Worm (Caenorhabditis elegans) whole organism, L4 larva: Measurements from ENCODE around the gene efhc-1.

Experiments
- F10B5.3 ChIP-seq: sonication (generic microtip); optimal IDR thresholded peaks from 2 replicates; lab custom pipeline; 2016; ENCODE audit warnings: mild to moderate bottlenecking, missing genetic modification characterization, missing compliant biosample characterization
- F37D6.2 ChIP-seq: sonication (generic microtip); optimal IDR thresholded peaks from 2 replicates; lab custom pipeline; 2016; ENCODE audit warnings: mild to moderate bottlenecking, missing genetic modification characterization, missing compliant biosample characterization
- R02D3.7 ChIP-seq: fragments of 150-350 bp; sonication (generic microtip); optimal IDR thresholded peaks from 3 replicates; lab custom pipeline; 2014; ENCODE audit warnings: missing biosample characterization, missing genetic modification characterization
- Y105C5A.15 ChIP-seq: fragments of 200-800 bp; sonication (Bioruptor generic); IDR thresholded peaks from 2 replicates; pipeline ENCODE4 v1.3.6; 2022; ENCODE audit warnings: missing genetic modification characterization, missing compliant biosample characterization
- Y48G9A.11 ChIP-seq: fragments of 200-800 bp; sonication (Bioruptor generic); IDR thresholded peaks from 2 replicates; pipeline ENCODE4 v1.3.6; 2022; ENCODE audit warnings: missing genetic modification reagents, missing genetic modification characterization, missing compliant biosample characterization
- Y75B8A.6 ChIP-seq: fragments of 200-800 bp; sonication (Bioruptor generic); IDR thresholded peaks from 2 replicates; pipeline ENCODE4 v1.3.6; 2022; ENCODE audit warnings: missing genetic modification reagents, missing genetic modification characterization, missing compliant biosample characterization
- ZK546.5 ChIP-seq, 2 experiments: sonication (generic microtip); optimal IDR thresholded peaks; 2 replicates each; lab custom pipeline; 2017; ENCODE audit warnings: missing biosample characterization in 2 of 2, missing genetic modification characterization in 2 of 2
- arid-1 ChIP-seq: fragments of 200-800 bp; sonication (Bioruptor generic); conservative IDR thresholded peaks from 2 replicates; pipeline ENCODE4 v1.3.6; 2022; ENCODE audit warnings: missing genetic modification reagents, missing genetic modification characterization, missing compliant biosample characterization
- attf-4 ChIP-seq: sonication (generic microtip); optimal IDR thresholded peaks from 3 replicates; lab custom pipeline; 2017; ENCODE audit warnings: missing biosample characterization, missing genetic modification characterization
- ceh-20 ChIP-seq: fragments of 200-800 bp; sonication (Bioruptor generic); IDR thresholded peaks from 2 replicates; pipeline ENCODE4 v1.3.6; 2022; ENCODE audit warnings: missing genetic modification reagents, missing genetic modification characterization, missing compliant biosample characterization
- ceh-62 ChIP-seq: sonication (generic microtip); optimal IDR thresholded peaks from 2 replicates; lab custom pipeline; 2017; ENCODE audit warnings: missing biosample characterization, missing genetic modification characterization
- ces-1 ChIP-seq: fragments of 150-350 bp; sonication (generic microtip); optimal IDR thresholded peaks from 4 replicates; lab custom pipeline; 2014; ENCODE audit warnings: missing biosample characterization, missing genetic modification reagents, missing genetic modification characterization
- ctbp-1 ChIP-seq: fragments of 200-800 bp; sonication (Bioruptor generic); IDR thresholded peaks from 2 replicates; pipeline ENCODE4 v1.3.6; 2022; ENCODE audit warnings: missing genetic modification reagents, missing genetic modification characterization, missing compliant biosample characterization
- daf-12 ChIP-seq: fragments of 150-350 bp; optimal IDR thresholded peaks from 2 replicates; lab custom pipeline; 2014; ENCODE audit warnings: missing biosample characterization, missing genetic modification reagents, missing genetic modification characterization
- daf-16 ChIP-seq, 3 experiments: sonication (generic microtip); optimal IDR thresholded peaks; 2 replicates each; lab custom pipeline; 2016 to 2017; ENCODE audit warnings: missing genetic modification characterization in 3 of 3, missing genetic modification reagents in 3 of 3, mild to moderate bottlenecking in 2 of 3, missing compliant biosample characterization in 2 of 3, missing biosample characterization in 1 of 3, moderate library complexity in 1 of 3
- dmd-6 ChIP-seq: fragments of 200-800 bp; sonication (Bioruptor generic); IDR thresholded peaks from 2 replicates; pipeline ENCODE4 v1.3.6; 2022; ENCODE audit warnings: missing genetic modification reagents, missing genetic modification characterization, missing compliant biosample characterization
- dpl-1 ChIP-seq: fragments of 150-350 bp; optimal IDR thresholded peaks from 2 replicates; lab custom pipeline; 2014; ENCODE audit warnings: missing biosample characterization, missing genetic modification reagents, missing genetic modification characterization
- duxl-1 ChIP-seq: sonication (generic microtip); optimal IDR thresholded peaks from 2 replicates; lab custom pipeline; 2016; ENCODE audit warnings: mild to moderate bottlenecking, missing genetic modification characterization, moderate library complexity, missing compliant biosample characterization; ENCODE audit not compliant: poor library complexity
- dve-1 ChIP-seq: sonication (generic microtip); optimal IDR thresholded peaks from 2 replicates; lab custom pipeline; 2017; ENCODE audit warnings: antibody characterized with exemption, mild to moderate bottlenecking, missing genetic modification characterization, missing compliant biosample characterization; ENCODE audit not compliant: insufficient read depth
- fos-1 ChIP-seq: fragments of 150-350 bp; optimal IDR thresholded peaks from 2 replicates; lab custom pipeline; 2014; ENCODE audit warnings: missing biosample characterization, missing genetic modification characterization
- hmg-1.1 ChIP-seq: fragments of 200-800 bp; sonication (Bioruptor generic); IDR thresholded peaks from 2 replicates; pipeline ENCODE4 v1.3.6; 2022; ENCODE audit warnings: missing genetic modification reagents, missing genetic modification characterization, missing compliant biosample characterization
- lim-7 ChIP-seq: fragments of 200-800 bp; sonication (Bioruptor generic); IDR thresholded peaks from 2 replicates; pipeline ENCODE4 v1.3.6; 2022; ENCODE audit warnings: missing genetic modification characterization, missing compliant biosample characterization
- lin-13 ChIP-seq: fragments of 150-350 bp; optimal IDR thresholded peaks from 2 replicates; lab custom pipeline; 2014; ENCODE audit warnings: missing biosample characterization, missing genetic modification reagents, missing genetic modification characterization
- lin-29 ChIP-seq: fragments of 200-800 bp; sonication (Bioruptor generic); IDR thresholded peaks from 2 replicates; pipeline ENCODE4 v1.3.6; 2022; ENCODE audit warnings: missing genetic modification reagents, missing genetic modification characterization, missing compliant biosample characterization
- lin-38 ChIP-seq: fragments of 200-800 bp; sonication (Bioruptor generic); IDR thresholded peaks from 2 replicates; pipeline ENCODE4 v1.3.6; 2022; ENCODE audit warnings: missing genetic modification reagents, missing genetic modification characterization, missing compliant biosample characterization
- lsy-2 ChIP-seq, 2 experiments: fragments of 150-350 bp in 1 of 2; sonication (generic microtip) in 1 of 2; optimal IDR thresholded peaks; 2 replicates each; lab custom pipeline; 2014 to 2017; ENCODE audit warnings: missing biosample characterization in 2 of 2, missing genetic modification characterization in 2 of 2
- madf-5 ChIP-seq, 2 experiments: fragments of 200-800 bp; sonication (Bioruptor generic); IDR thresholded peaks; 2 replicates each; pipeline ENCODE4 v1.3.6; 2022; ENCODE audit warnings: missing compliant biosample characterization in 2 of 2, missing genetic modification characterization in 2 of 2
- madf-9 ChIP-seq: fragments of 200-800 bp; sonication (Bioruptor generic); conservative IDR thresholded peaks from 2 replicates; pipeline ENCODE4 v1.3.6; 2022; ENCODE audit warnings: missing genetic modification reagents, missing genetic modification characterization, missing compliant biosample characterization
- mdl-1 ChIP-seq, 2 experiments: fragments of 150-350 bp in 1 of 2; sonication (generic microtip) in 1 of 2; optimal IDR thresholded peaks; 2 replicates each; lab custom pipeline; 2014 to 2017; ENCODE audit warnings: missing biosample characterization in 2 of 2, missing genetic modification characterization in 2 of 2
- mdt-29 ChIP-seq: fragments of 200-800 bp; sonication (Bioruptor generic); IDR thresholded peaks from 2 replicates; pipeline ENCODE4 v1.3.6; 2022; ENCODE audit warnings: missing genetic modification reagents, missing genetic modification characterization, missing compliant biosample characterization
- mep-1 ChIP-seq: fragments of 150-350 bp; sonication (generic microtip); optimal IDR thresholded peaks from 3 replicates; lab custom pipeline; 2014; ENCODE audit warnings: missing biosample characterization, missing genetic modification characterization
- mxl-2 ChIP-seq: fragments of 200-800 bp; sonication (Bioruptor generic); conservative IDR thresholded peaks from 2 replicates; pipeline ENCODE4 v1.3.6; 2022; ENCODE audit warnings: missing genetic modification reagents, missing genetic modification characterization, missing compliant biosample characterization
- mxl-3 ChIP-seq: fragments of 200-800 bp; sonication (Bioruptor generic); optimal IDR thresholded peaks from 2 replicates; lab custom pipeline; 2018; ENCODE audit warnings: mild to moderate bottlenecking, missing genetic modification characterization, missing compliant biosample characterization
- nhr-41 ChIP-seq: fragments of 200-800 bp; sonication (Bioruptor generic); IDR thresholded peaks from 2 replicates; pipeline ENCODE4 v1.3.6; 2022; ENCODE audit warnings: missing genetic modification reagents, missing genetic modification characterization, missing compliant biosample characterization
- nhr-6 ChIP-seq: fragments of 150-350 bp; optimal IDR thresholded peaks from 2 replicates; lab custom pipeline; 2014; ENCODE audit warnings: missing biosample characterization, missing genetic modification characterization
- nhr-76 ChIP-seq: fragments of 150-350 bp; optimal IDR thresholded peaks from 2 replicates; lab custom pipeline; 2014; ENCODE audit warnings: missing biosample characterization, missing genetic modification characterization
- nhr-77 ChIP-seq: fragments of 150-350 bp; optimal IDR thresholded peaks from 2 replicates; lab custom pipeline; 2014; ENCODE audit warnings: missing biosample characterization, missing genetic modification characterization
- pha-4 ChIP-seq, 2 experiments: fragments of 150-350 bp in 1 of 2; fragments of 200-800 bp in 1 of 2; sonication (Bioruptor generic) in 1 of 2; IDR thresholded peaks in 1 of 2; optimal IDR thresholded peaks in 1 of 2; 2 replicates each; pipeline versions ENCODE4 v1.3.6 to Lab custom; 2014 to 2022; ENCODE audit warnings: missing genetic modification characterization in 2 of 2, missing genetic modification reagents in 2 of 2, missing biosample characterization in 1 of 2, missing compliant biosample characterization in 1 of 2
- rbr-2 ChIP-seq: sonication (generic microtip); optimal IDR thresholded peaks from 2 replicates; lab custom pipeline; 2016; ENCODE audit warnings: missing genotype, missing genetic modification characterization, missing compliant biosample characterization
- set-16 ChIP-seq: fragments of 200-800 bp; sonication (Bioruptor generic); IDR thresholded peaks from 2 replicates; pipeline ENCODE4 v1.3.6; 2022; ENCODE audit warnings: missing genetic modification reagents, missing genetic modification characterization, missing compliant biosample characterization
- snpc-1.2 ChIP-seq: fragments of 200-800 bp; sonication (Bioruptor generic); IDR thresholded peaks from 2 replicates; pipeline ENCODE4 v1.3.6; 2022; ENCODE audit warnings: missing genetic modification reagents, missing genetic modification characterization, missing compliant biosample characterization
- spr-1 ChIP-seq: sonication (generic microtip); optimal IDR thresholded peaks from 2 replicates; lab custom pipeline; 2016; ENCODE audit warnings: mild to moderate bottlenecking, missing genetic modification characterization, missing compliant biosample characterization
- tra-1 ChIP-seq: fragments of 200-800 bp; sonication (Bioruptor generic); IDR thresholded peaks from 2 replicates; pipeline ENCODE4 v1.3.6; 2022; ENCODE audit warnings: missing genetic modification reagents, missing genetic modification characterization, missing compliant biosample characterization
- unc-130 ChIP-seq: sonication (generic microtip); optimal IDR thresholded peaks from 2 replicates; lab custom pipeline; 2016; ENCODE audit warnings: missing genetic modification reagents, missing genetic modification characterization, missing compliant biosample characterization
- unc-62 ChIP-seq, 3 experiments: fragments of 150-350 bp in 1 of 3; sonication (generic microtip); optimal IDR thresholded peaks in 2 of 3; peaks in 1 of 3; 1 replicate in 1 of 3; 2 replicates in 2 of 3; lab custom pipeline; 2014 to 2017; ENCODE audit warnings: missing biosample characterization in 3 of 3, missing genetic modification characterization in 3 of 3, missing genetic modification reagents in 3 of 3, missing genotype in 1 of 3
- zag-1 ChIP-seq: fragments of 150-350 bp; optimal IDR thresholded peaks from 2 replicates; lab custom pipeline; 2014; ENCODE audit warnings: missing biosample characterization, missing genetic modification characterization
- zfp-2 ChIP-seq: sonication (generic microtip); optimal IDR thresholded peaks from 2 replicates; lab custom pipeline; 2016; ENCODE audit warnings: mild to moderate bottlenecking, missing genetic modification characterization, missing compliant biosample characterization
- zfp-3 ChIP-seq: fragments of 200-800 bp; sonication (Bioruptor generic); conservative IDR thresholded peaks from 2 replicates; pipeline ENCODE4 v1.3.6; 2022; ENCODE audit warnings: missing genetic modification reagents, missing genetic modification characterization, missing compliant biosample characterization
- zip-11 ChIP-seq: fragments of 200-800 bp; sonication (Bioruptor generic); IDR thresholded peaks from 2 replicates; pipeline ENCODE4 v1.3.6; 2022; ENCODE audit warnings: missing genetic modification characterization, missing compliant biosample characterization
- zip-2 ChIP-seq: fragments of 150-350 bp; optimal IDR thresholded peaks from 2 replicates; lab custom pipeline; 2014; ENCODE audit warnings: missing biosample characterization, missing genetic modification characterization

Gene efhc-1

ce11 chrX:10395668-10396067 lies 37.5 kb downstream of the efhc-1 start (continued):
- TF ChIP-seq ces-1 = no peak
- TF ChIP-seq mxl-3 (GFP tag; lab: Kevin White, UChicago) = peak; percentile 24
- no peak for TF ChIP-seq attf-4 (tag; lab: Kevin White, UChicago)
- TF ChIP-seq ctbp-1 (GFP tag; lab: Robert Waterston, UW) = no peak
- no peak for TF ChIP-seq Y48G9A.11 (GFP tag; lab: Robert Waterston, UW)
- TF ChIP-seq nhr-77 = no peak
- 0 out of 2 replicates have a peak, but pooled peaks have one; percentile 26 for TF ChIP-seq lin-38
- no peak for TF ChIP-seq nhr-6 (tag; lab: Kevin White, UChicago)
- no peak for TF ChIP-seq pha-4 (GFP tag; IDR thresholded peaks at IDR 0.05; lab: Robert Waterston, UW)
- TF ChIP-seq pha-4 (tag; optimal IDR thresholded peaks at IDR 0.05; lab: Kevin White, UChicago) = no peak
- no peak for TF ChIP-seq zip-2
- TF ChIP-seq unc-62 (GFP tag; optimal IDR thresholded peaks at IDR 0.05 in 1 of 2; lab: Kevin White, UChicago) = peak in 1 of 2 experiments; percentile 25
- TF ChIP-seq unc-62 (tag; optimal IDR thresholded peaks at IDR 0.05; lab: Kevin White, UChicago) = no peak
- TF ChIP-seq mxl-2 (GFP tag; lab: Robert Waterston, UW) = no peak
- TF ChIP-seq set-16 (GFP tag; lab: Robert Waterston, UW) = 0 out of 2 replicates have a peak, but pooled peaks have one; percentile 18
- peak; percentile 26 for TF ChIP-seq dve-1 (tag; lab: Kevin White, UChicago)
- no peak for TF ChIP-seq zfp-2 (tag; lab: Kevin White, UChicago)
- TF ChIP-seq tra-1 (GFP tag; lab: Robert Waterston, UW) = no peak
- no peak for TF ChIP-seq fos-1 (tag; lab: Kevin White, UChicago)
- no peak for TF ChIP-seq lim-7 (GFP tag; lab: Robert Waterston, UW)
- TF ChIP-seq dmd-6 = peak; percentile 30
- no peak for TF ChIP-seq nhr-41 (GFP tag; lab: Robert Waterston, UW)
- TF ChIP-seq hmg-1.1 (GFP tag; lab: Robert Waterston, UW) = peak; percentile 46; the same call in 1 of the 2 replicates
- TF ChIP-seq F10B5.3 (tag; lab: Kevin White, UChicago) = no peak
- TF ChIP-seq arid-1 = no peak
- no peak for TF ChIP-seq mdl-1 (tag; optimal IDR thresholded peaks at IDR 0.05; lab: Kevin White, UChicago)
- no peak for TF ChIP-seq lin-29 (GFP tag; lab: Robert Waterston, UW)
- no peak for TF ChIP-seq duxl-1 (tag; lab: Kevin White, UChicago)
- TF ChIP-seq madf-9 (GFP tag; lab: Robert Waterston, UW) = no peak
- TF ChIP-seq dpl-1 (GFP tag; lab: Kevin White, UChicago) = no peak
- no peak for TF ChIP-seq spr-1 (tag; lab: Kevin White, UChicago)
- TF ChIP-seq zip-11 (GFP tag; lab: Robert Waterston, UW) = no peak
- no peak for TF ChIP-seq snpc-1.2 (GFP tag; lab: Robert Waterston, UW)
- no peak for TF ChIP-seq ceh-20
- TF ChIP-seq Y105C5A.15 (GFP tag; lab: Robert Waterston, UW) = no peak
- TF ChIP-seq rbr-2 (tag; lab: Kevin White, UChicago) = no peak
- no peak for TF ChIP-seq zag-1
- TF ChIP-seq mep-1 = peak; percentile 36
- no peak for TF ChIP-seq ceh-62
- TF ChIP-seq daf-16 (GFP tag; optimal IDR thresholded peaks at IDR 0.05; lab: Kevin White, UChicago) = no peak
- peak; percentile 45 for TF ChIP-seq daf-16 (tag; optimal IDR thresholded peaks at IDR 0.05; lab: Kevin White, UChicago)
- no peak for TF ChIP-seq madf-5 (GFP tag; IDR thresholded peaks at IDR 0.05; lab: Robert Waterston, UW)
- TF ChIP-seq Y75B8A.6 (GFP tag; lab: Robert Waterston, UW) = no peak
- no peak for TF ChIP-seq lsy-2 (tag; optimal IDR thresholded peaks at IDR 0.05; lab: Kevin White, UChicago)
- no peak for TF ChIP-seq ZK546.5 (tag; optimal IDR thresholded peaks at IDR 0.05; lab: Kevin White, UChicago)
- no peak for TF ChIP-seq unc-130 (GFP tag; lab: Kevin White, UChicago)
- TF ChIP-seq nhr-76 (tag; lab: Kevin White, UChicago) = no peak
- TF ChIP-seq lin-13 = no peak
- TF ChIP-seq R02D3.7 = no peak
- TF ChIP-seq daf-12 (tag; lab: Kevin White, UChicago) = no peak
- no peak for TF ChIP-seq F37D6.2 (tag; lab: Kevin White, UChicago)
- TF ChIP-seq zfp-3 (GFP tag; lab: Robert Waterston, UW) = no peak
- TF ChIP-seq mdt-29 (GFP tag; lab: Robert Waterston, UW) = no peak
